Fruit fly (Drosophila melanogaster): ENCODE data around the gene Tm2.

DNA sequence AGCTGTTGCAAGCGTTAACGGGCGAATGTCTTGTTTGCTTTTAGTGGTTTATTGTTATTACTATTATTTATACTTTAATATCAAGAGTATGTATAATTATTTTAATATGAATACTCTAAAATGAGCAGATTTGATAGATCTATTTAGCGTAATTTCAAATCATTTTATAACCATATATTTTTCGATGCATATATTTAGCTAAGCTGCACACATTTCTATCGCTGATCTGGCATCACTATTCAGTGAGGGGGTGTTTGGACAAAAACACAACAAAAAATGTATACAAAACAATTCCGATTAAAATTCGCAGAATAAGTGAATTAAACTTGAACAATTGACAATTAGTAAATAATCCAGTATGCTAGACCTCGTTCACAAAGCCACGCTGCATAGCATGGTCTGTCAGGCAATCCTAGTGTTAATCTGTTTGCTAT is 41.0 kb downstream of the Tm2 start, which contains the start of the genes Trs33 and Tmtc4:
- TF ChIP-seq CG14655 (GFP tag; optimal IDR thresholded peaks at IDR 0.05) (no peak), CG8301 (tag; optimal IDR thresholded peaks at IDR 0.05) (no peak), EcR (GFP tag; optimal IDR thresholded peaks at IDR 0.05) (peak; percentile 9), CG12605 (GFP tag; IDR thresholded peaks at IDR 0.05) (no peak)

Measured in whole organism, pupa.